Fruit fly (Drosophila melanogaster) whole organism, embryonic: ENCODE measurements around the gene Myo31DF.
A peak's percentile ranks its signal among the peaks of the same experiment; 100 is the strongest.

Experiments
- Awh ChIP-seq: fragments of 200-800 bp; sonication (Bioruptor generic); IDR thresholded peaks from 2 replicates; pipeline ENCODE4, ENCODE4 v1.3.6; 2022; ENCODE audit warnings: missing biosample characterization, missing genetic modification characterization
- B-H1 ChIP-seq: fragments of 200-800 bp; sonication (Bioruptor generic); IDR thresholded peaks from 3 replicates; pipeline ENCODE4 v1.3.6; 2022; ENCODE audit warnings: missing biosample characterization, missing genetic modification characterization
- Bgb ChIP-seq: fragments of 200-800 bp; sonication (Bioruptor generic); IDR thresholded peaks from 2 replicates; pipeline ENCODE4 v1.3.6; 2022; ENCODE audit warnings: missing biosample characterization, missing genetic modification characterization; ENCODE audit not compliant: partially characterized antibody
- Blimp-1 ChIP-seq: fragments of 200-800 bp; sonication (Bioruptor generic); optimal IDR thresholded peaks from 3 replicates; lab custom pipeline; 2018; ENCODE audit warnings: missing biosample characterization, missing genetic modification characterization, mild to moderate bottlenecking, moderate library complexity, missing genetic modification reagents
- CG10366 ChIP-seq: fragments of 200-800 bp; sonication (Bioruptor generic); IDR thresholded peaks from 2 replicates; pipeline ENCODE4 v1.3.6; 2022; ENCODE audit warnings: missing biosample characterization, missing genetic modification characterization
- CG10462 ChIP-seq: fragments of 200-800 bp; sonication (Bioruptor generic); optimal IDR thresholded peaks from 2 replicates; lab custom pipeline; 2016; ENCODE audit warnings: missing biosample characterization, missing genetic modification characterization
- CG10959 ChIP-seq: fragments of 200-800 bp; sonication (Bioruptor generic); IDR thresholded peaks from 2 replicates; pipeline ENCODE4 v1.3.6; 2022; ENCODE audit warnings: missing biosample characterization, missing genetic modification characterization
- CG11247 ChIP-seq: fragments of 200-800 bp; sonication (Bioruptor generic); IDR thresholded peaks from 2 replicates; pipeline ENCODE4 v1.3.6; 2022; ENCODE audit warnings: missing biosample characterization, missing genetic modification characterization
- CG12219 ChIP-seq: fragments of 200-800 bp; sonication (Bioruptor generic); optimal IDR thresholded peaks from 3 replicates; lab custom pipeline; 2018; ENCODE audit warnings: missing biosample characterization, mild to moderate bottlenecking, missing genetic modification characterization
- CG12391 ChIP-seq: fragments of 200-800 bp; sonication (Bioruptor generic); optimal IDR thresholded peaks from 3 replicates; lab custom pipeline; 2018; ENCODE audit warnings: missing biosample characterization, mild to moderate bottlenecking, missing genetic modification characterization, moderate library complexity
- CG13775 ChIP-seq: fragments of 200-800 bp; sonication (Bioruptor generic); optimal IDR thresholded peaks from 3 replicates; lab custom pipeline; 2017; ENCODE audit warnings: missing biosample characterization, mild to moderate bottlenecking, missing genetic modification characterization
- CG14710 ChIP-seq: fragments of 200-800 bp; sonication (Bioruptor generic); optimal IDR thresholded peaks from 3 replicates; lab custom pipeline; 2019; ENCODE audit warnings: missing biosample characterization, mild to moderate bottlenecking, missing genetic modification characterization, moderate library complexity
- CG15514 ChIP-seq: fragments of 200-800 bp; sonication (Bioruptor generic); optimal IDR thresholded peaks from 3 replicates; lab custom pipeline; 2017; ENCODE audit warnings: missing biosample characterization, missing genetic modification characterization, mild to moderate bottlenecking, moderate library complexity, missing genetic modification reagents
- CG1647 ChIP-seq: fragments of 200-800 bp; sonication (Bioruptor generic); optimal IDR thresholded peaks from 3 replicates; lab custom pipeline; 2016; ENCODE audit warnings: missing biosample characterization, missing genetic modification characterization
- CG16813 ChIP-seq: fragments of 200-800 bp; sonication (Bioruptor generic); IDR thresholded peaks from 3 replicates; pipeline ENCODE4 v1.3.6; 2022; ENCODE audit warnings: missing biosample characterization, missing genetic modification characterization; ENCODE audit not compliant: partially characterized antibody
- CG17328 ChIP-seq: fragments of 200-800 bp; sonication (Bioruptor generic); IDR thresholded peaks from 2 replicates; pipeline ENCODE4 v1.3.6; 2022; ENCODE audit warnings: missing biosample characterization, missing genetic modification characterization
- CG17385 ChIP-seq: fragments of 200-800 bp; sonication (Bioruptor generic); optimal IDR thresholded peaks from 3 replicates; lab custom pipeline; 2018; ENCODE audit warnings: missing biosample characterization, mild to moderate bottlenecking, missing genetic modification characterization
- CG30403 ChIP-seq: fragments of 200-800 bp; sonication (Bioruptor generic); optimal IDR thresholded peaks from 3 replicates; lab custom pipeline; 2016; ENCODE audit warnings: missing biosample characterization, missing genetic modification characterization
- CG3065 ChIP-seq: fragments of 200-800 bp; sonication (Bioruptor generic); optimal IDR thresholded peaks from 2 replicates; lab custom pipeline; 2016; ENCODE audit warnings: missing biosample characterization, missing genetic modification characterization
- CG31224 ChIP-seq: fragments of 200-800 bp; sonication (Bioruptor generic); IDR thresholded peaks from 2 replicates; pipeline ENCODE4 v1.3.6; 2022; ENCODE audit warnings: missing biosample characterization, missing genetic modification characterization
- CG32532 ChIP-seq: fragments of 200-800 bp; sonication (Bioruptor generic); IDR thresholded peaks from 2 replicates; pipeline ENCODE4 v1.3.6; 2022; ENCODE audit warnings: missing biosample characterization, missing genetic modification characterization
- CG3407 ChIP-seq: fragments of 200-800 bp; sonication (Bioruptor generic); optimal IDR thresholded peaks from 2 replicates; lab custom pipeline; 2018; ENCODE audit warnings: missing biosample characterization, mild to moderate bottlenecking, missing genetic modification characterization
- CG3847 ChIP-seq: fragments of 200-800 bp; sonication (Bioruptor generic); IDR thresholded peaks from 2 replicates; pipeline ENCODE4 v1.3.6; 2022; ENCODE audit warnings: missing biosample characterization, missing genetic modification characterization
- CG4282 ChIP-seq: fragments of 200-800 bp; sonication (Bioruptor generic); optimal IDR thresholded peaks from 2 replicates; lab custom pipeline; 2016; ENCODE audit warnings: missing biosample characterization, missing genetic modification characterization
- CG43689 ChIP-seq: fragments of 200-800 bp; sonication (Bioruptor generic); IDR thresholded peaks from 2 replicates; pipeline ENCODE4 v1.3.6; 2022; ENCODE audit warnings: missing biosample characterization, missing genetic modification characterization
- CG4820 ChIP-seq: fragments of 200-800 bp; sonication (Bioruptor generic); optimal IDR thresholded peaks from 3 replicates; lab custom pipeline; 2016; ENCODE audit warnings: missing biosample characterization, missing genetic modification characterization
- CG4854 ChIP-seq: fragments of 200-800 bp; sonication (Bioruptor generic); optimal IDR thresholded peaks from 2 replicates; lab custom pipeline; 2016; ENCODE audit warnings: missing biosample characterization, missing genetic modification characterization, inconsistent platforms
- CG7928 ChIP-seq: fragments of 200-800 bp; sonication (Bioruptor generic); optimal IDR thresholded peaks from 2 replicates; lab custom pipeline; 2017; ENCODE audit warnings: missing biosample characterization, mild to moderate bottlenecking, missing genetic modification characterization
- CG8478 ChIP-seq: fragments of >200 bp; optimal IDR thresholded peaks from 2 replicates; lab custom pipeline; 2018
- Dref ChIP-seq: fragments of 200-800 bp; sonication (Bioruptor generic); IDR thresholded peaks from 2 replicates; pipeline ENCODE4 v1.3.6; 2022; ENCODE audit warnings: missing biosample characterization, missing genetic modification characterization
- Elba2 ChIP-seq: fragments of 200-800 bp; sonication (Bioruptor generic); optimal IDR thresholded peaks from 3 replicates; lab custom pipeline; 2016; ENCODE audit warnings: missing biosample characterization, missing genetic modification characterization
- Fer3 ChIP-seq: fragments of 200-800 bp; sonication (Bioruptor generic); optimal IDR thresholded peaks from 2 replicates; lab custom pipeline; 2018; ENCODE audit warnings: missing biosample characterization, mild to moderate bottlenecking, missing genetic modification characterization, moderate library complexity
- H15 ChIP-seq: fragments of 200-800 bp; sonication (Bioruptor generic); IDR thresholded peaks from 3 replicates; pipeline ENCODE4 v1.3.6; 2022; ENCODE audit warnings: missing biosample characterization, missing genetic modification characterization
- HHEX ChIP-seq: fragments of 200-800 bp; sonication (Bioruptor generic); optimal IDR thresholded peaks from 3 replicates; lab custom pipeline; 2017; ENCODE audit warnings: missing biosample characterization, mild to moderate bottlenecking, missing genetic modification characterization, missing genetic modification reagents
- Hsf ChIP-seq: fragments of 200-800 bp; sonication (Bioruptor generic); optimal IDR thresholded peaks from 3 replicates; lab custom pipeline; 2016; ENCODE audit warnings: missing biosample characterization, missing genetic modification characterization
- Neu2 ChIP-seq: fragments of 200-800 bp; sonication (Bioruptor generic); optimal IDR thresholded peaks from 3 replicates; lab custom pipeline; 2016; ENCODE audit warnings: missing biosample characterization, missing genetic modification characterization, borderline replicate concordance
- Optix ChIP-seq: fragments of 200-800 bp; sonication (Bioruptor generic); IDR thresholded peaks from 3 replicates; pipeline ENCODE4 v1.3.6; 2022; ENCODE audit warnings: missing biosample characterization, missing genetic modification characterization
- Ptx1 ChIP-seq: fragments of 200-800 bp; sonication (Bioruptor generic); IDR thresholded peaks from 2 replicates; pipeline ENCODE4 v1.3.6; 2022; ENCODE audit warnings: missing biosample characterization, missing genetic modification characterization
- Side ChIP-seq: fragments of 200-800 bp; sonication (Bioruptor generic); optimal IDR thresholded peaks from 2 replicates; lab custom pipeline; 2016; ENCODE audit warnings: missing biosample characterization, missing genetic modification characterization
- Sry-δ ChIP-seq: fragments of 200-800 bp; sonication (Bioruptor generic); optimal IDR thresholded peaks from 2 replicates; lab custom pipeline; 2016; ENCODE audit warnings: missing biosample characterization, missing genetic modification characterization
- amos ChIP-seq: fragments of 200-800 bp; sonication (Bioruptor generic); IDR thresholded peaks from 2 replicates; pipeline ENCODE4 v1.3.6; 2022; ENCODE audit warnings: missing biosample characterization, missing genetic modification characterization; ENCODE audit not compliant: partially characterized antibody
- jumu ChIP-seq: fragments of 200-800 bp; sonication (Bioruptor generic); optimal IDR thresholded peaks from 3 replicates; lab custom pipeline; 2016; ENCODE audit warnings: missing biosample characterization, missing genetic modification characterization
- klu ChIP-seq: fragments of 200-800 bp; sonication (Bioruptor generic); IDR thresholded peaks from 2 replicates; pipeline ENCODE4 v1.3.6; 2022; ENCODE audit warnings: missing biosample characterization, missing genetic modification characterization
- nerfin-1 ChIP-seq: fragments of 200-800 bp; sonication (Bioruptor generic); optimal IDR thresholded peaks from 3 replicates; lab custom pipeline; 2019; ENCODE audit warnings: missing biosample characterization, mild to moderate bottlenecking, missing genetic modification characterization, moderate library complexity
- phol ChIP-seq: fragments of 200-800 bp; sonication (Bioruptor generic); optimal IDR thresholded peaks from 3 replicates; lab custom pipeline; 2018; ENCODE audit warnings: missing biosample characterization, mild to moderate bottlenecking, missing genetic modification characterization, moderate library complexity
- rib ChIP-seq: fragments of 200-800 bp; sonication (Bioruptor generic); IDR thresholded peaks from 2 replicates; pipeline ENCODE4 v1.3.6; 2022; ENCODE audit warnings: missing biosample characterization, missing genetic modification characterization
- sd ChIP-seq: fragments of 200-800 bp; sonication (Bioruptor generic); optimal IDR thresholded peaks from 3 replicates; lab custom pipeline; 2018; ENCODE audit warnings: missing biosample characterization, mild to moderate bottlenecking, missing genetic modification characterization, moderate library complexity
- shn ChIP-seq: fragments of 200-800 bp; sonication (Bioruptor generic); optimal IDR thresholded peaks from 3 replicates; lab custom pipeline; 2016; ENCODE audit warnings: missing biosample characterization, missing genetic modification characterization
- tin ChIP-seq: fragments of 200-800 bp; sonication (Bioruptor generic); optimal IDR thresholded peaks from 3 replicates; lab custom pipeline; 2016; ENCODE audit warnings: missing biosample characterization, missing genetic modification characterization
- z ChIP-seq: fragments of 200-800 bp; sonication (Bioruptor generic); IDR thresholded peaks from 3 replicates; pipeline ENCODE4 v1.3.6; 2022; ENCODE audit warnings: missing biosample characterization, missing genetic modification characterization

The Myo31DF gene

dm6 chr2L:10522174-10522893 is 15.8 kb upstream of the Myo31DF start (continued):
- TF ChIP-seq Elba2 (GFP tag; lab: Kevin White, UChicago) = no peak
- peak; percentile 40; the same call in 1 of the 3 replicates for TF ChIP-seq Optix
- peak; percentile 38 for TF ChIP-seq Fer3 (tag; lab: Kevin White, UChicago)
- 0 out of 2 replicates have a peak, but pooled peaks have one; percentile 34 for TF ChIP-seq Awh (GFP tag; lab: Robert Waterston, UW)
- peak; percentile 33 for TF ChIP-seq CG15514 (GFP tag; lab: Kevin White, UChicago)
- peak; percentile 85 for TF ChIP-seq Ptx1 (GFP tag; lab: Robert Waterston, UW)
- TF ChIP-seq nerfin-1 (tag; lab: Kevin White, UChicago) = peak; percentile 38
- peak; percentile 22 for TF ChIP-seq tin (GFP tag; lab: Kevin White, UChicago)
- peak; percentile 49; the same call in 1 of the 2 replicates for TF ChIP-seq klu (GFP tag; lab: Robert Waterston, UW)
- TF ChIP-seq Dref (GFP tag; lab: Robert Waterston, UW) = no peak
- TF ChIP-seq CG4854 = no peak
- no peak for TF ChIP-seq Sry-δ
- TF ChIP-seq CG32532 = peak; percentile 45; the same call in 1 of the 2 replicates
- TF ChIP-seq CG16813 = no peak
- TF ChIP-seq Side (GFP tag; lab: Kevin White, UChicago) = no peak
- no peak for TF ChIP-seq CG4282 (GFP tag; lab: Kevin White, UChicago)
- TF ChIP-seq CG17385 (GFP tag; lab: Kevin White, UChicago) = peak; percentile 52
- no peak for TF ChIP-seq CG1647
- peak; percentile 61 for TF ChIP-seq CG10366
- TF ChIP-seq phol (tag; lab: Kevin White, UChicago) = peak; percentile 75
- TF ChIP-seq CG4820 = peak; percentile 51
- no peak; the same call in 2 of the 3 replicates for TF ChIP-seq z (GFP tag; lab: Robert Waterston, UW)
- TF ChIP-seq CG10462 (GFP tag; lab: Kevin White, UChicago) = peak; percentile 27
- TF ChIP-seq CG8478 (lab: Kevin White, UChicago) = no peak
- peak; percentile 77 for TF ChIP-seq CG30403 (GFP tag; lab: Kevin White, UChicago)
- peak; percentile 13 for TF ChIP-seq CG14710 (tag; lab: Kevin White, UChicago)
- TF ChIP-seq CG13775 = peak; percentile 53
- peak; percentile 46; the same call in 1 of the 2 replicates for TF ChIP-seq CG31224 (GFP tag; lab: Robert Waterston, UW)
- TF ChIP-seq CG10959 (GFP tag; lab: Robert Waterston, UW) = no peak
- peak; percentile 46; the same call in 2 of the 3 replicates for TF ChIP-seq B-H1 (GFP tag; lab: Robert Waterston, UW)
- no peak for TF ChIP-seq jumu (GFP tag; lab: Kevin White, UChicago)
- no peak for TF ChIP-seq shn (GFP tag; lab: Kevin White, UChicago)
- peak; percentile 41 for TF ChIP-seq Blimp-1
- TF ChIP-seq CG17328 (GFP tag; lab: Robert Waterston, UW) = peak; percentile 37; the same call in 1 of the 2 replicates
- peak; percentile 18 for TF ChIP-seq CG3065 (GFP tag; lab: Kevin White, UChicago)
- TF ChIP-seq Hsf (GFP tag; lab: Kevin White, UChicago) = no peak
- no peak for TF ChIP-seq Bgb (GFP tag; lab: Robert Waterston, UW)
- TF ChIP-seq amos = no peak
- no peak for TF ChIP-seq CG3407 (GFP tag; lab: Kevin White, UChicago)
- 0 out of 3 replicates have a peak, but pooled peaks have one; percentile 33 for TF ChIP-seq H15 (GFP tag; lab: Robert Waterston, UW)
- TF ChIP-seq Neu2 (GFP tag; lab: Kevin White, UChicago) = no peak
- TF ChIP-seq HHEX (GFP tag; lab: Kevin White, UChicago) = peak; percentile 67
- no peak for TF ChIP-seq CG43689 (GFP tag; lab: Robert Waterston, UW)
- peak; percentile 75 for TF ChIP-seq CG3847
- peak; percentile 30; the same call in 1 of the 2 replicates for TF ChIP-seq CG11247 (GFP tag; lab: Robert Waterston, UW)
- peak; percentile 67 for TF ChIP-seq CG12391 (tag; lab: Kevin White, UChicago)
- no peak for TF ChIP-seq CG7928 (GFP tag; lab: Kevin White, UChicago)
- TF ChIP-seq rib (GFP tag; lab: Robert Waterston, UW) = no peak
- peak; percentile 6 for TF ChIP-seq sd (tag; lab: Kevin White, UChicago)
- TF ChIP-seq CG12219 (GFP tag; lab: Kevin White, UChicago) = no peak
